Worm (Caenorhabditis elegans): ENCODE results near the gene clec-175.

ce11 chrIV:4456658-4457057 lies 34.5 kb downstream of the clec-175 start:
- TF ChIP-seq klf-2 (GFP tag; conservative IDR thresholded peaks at IDR 0.05), result no peak
- TF ChIP-seq flt-1 (GFP tag; IDR thresholded peaks at IDR 0.05), result no peak
- no peak for TF ChIP-seq tab-1 (GFP tag; IDR thresholded peaks at IDR 0.05)
